Worm (Caenorhabditis elegans) whole organism, L4/young adult: Measurements from ENCODE around the gene nspc-18.

Experiments
- W03F9.2 ChIP-seq: fragments of 150-350 bp; optimal IDR thresholded peaks from 2 replicates; lab custom pipeline; 2014; ENCODE audit warnings: missing biosample characterization, missing genetic modification characterization
- dao-5 ChIP-seq: sonication (generic microtip); optimal IDR thresholded peaks from 2 replicates; lab custom pipeline; 2016; ENCODE audit warnings: missing genotype, missing genetic modification characterization, moderate library complexity, missing compliant biosample characterization
- him-1 ChIP-seq: sonication (generic microtip); optimal IDR thresholded peaks from 2 replicates; lab custom pipeline; 2016; ENCODE audit warnings: missing genotype, missing genetic modification reagents, missing genetic modification characterization, missing compliant biosample characterization

The nspc-18 gene

ce11 chrX:14487333-14487732 lies 40.1 kb downstream of the nspc-18 start:
- TF ChIP-seq W03F9.2 (tag; lab: Kevin White, UChicago) (no peak), him-1 (no peak), dao-5 (no peak)

ce11 chrX:14486503-14486902 lies 41.0 kb downstream of the nspc-18 start:
- TF ChIP-seq dao-5 (no peak), him-1 (no peak), W03F9.2 (tag; lab: Kevin White, UChicago) (no peak)

- no peak for TF ChIP-seq W03F9.2 (tag; lab: Kevin White, UChicago)
- no peak for TF ChIP-seq him-1
- TF ChIP-seq dao-5, result no peak
Measured at ce11 chrX:14484827-14485226, 42.6 kb downstream of the nspc-18 start, which contains the start of gene M163.8. Gene M163.8, plus strand, starts transcription at chrX:14485127.

ce11 chrX:14481637-14482036 lies 45.8 kb downstream of the nspc-18 start:
- TF ChIP-seq W03F9.2 (tag; lab: Kevin White, UChicago) (no peak), dao-5 (no peak), him-1 (no peak)

ce11 chrX:14480248-14480647 lies 47.2 kb downstream of the nspc-18 start, which contains the start of gene gfi-3:
Gene gfi-3, plus strand, starts transcription at chrX:14480572.
- peak; percentile 4 for TF ChIP-seq him-1
- peak; percentile 41 for TF ChIP-seq W03F9.2 (tag; lab: Kevin White, UChicago)
- no peak for TF ChIP-seq dao-5

- TF ChIP-seq him-1, result no peak
- TF ChIP-seq dao-5, result peak; percentile 48
Measured at ce11 chrX:14478743-14479428, 48.6 kb downstream of the nspc-18 start, which contains the start of gene M163.11. Gene M163.11, plus strand, starts transcription at chrX:14479378.

ce11 chrX:14478193-14478592 lies 49.3 kb downstream of the nspc-18 start:
- TF ChIP-seq dao-5 (no peak), him-1 (no peak), W03F9.2 (tag; lab: Kevin White, UChicago) (no peak)

ce11 chrX:14477338-14477737 lies 50.1 kb downstream of the nspc-18 start:
- TF ChIP-seq him-1 (no peak), W03F9.2 (tag; lab: Kevin White, UChicago) (no peak), dao-5 (no peak)
